Worm (Caenorhabditis elegans): Measurements from ENCODE around the gene cima-1.
A peak's percentile ranks its signal among the peaks of the same experiment; 100 is the strongest.

The cima-1 gene

ce11 chrIV:7654212-7654778, 3.0 kb downstream of the cima-1 start, which contains the start of gene nrde-4 (continued):
- TF ChIP-seq fos-1 (tag; optimal IDR thresholded peaks at IDR 0.05), result no peak
- TF ChIP-seq Y105C5A.15 (GFP tag; IDR thresholded peaks at IDR 0.05), result no peak
- TF ChIP-seq daf-19 (GFP tag; conservative IDR thresholded peaks at IDR 0.05), result no peak
- no peak for TF ChIP-seq Y5F2A.4 (GFP tag; optimal IDR thresholded peaks at IDR 0.05)
- no peak for TF ChIP-seq duxl-1 (tag; optimal IDR thresholded peaks at IDR 0.05; ENCODE audit: poor library complexity)
- no peak for TF ChIP-seq aha-1 (tag)
- TF ChIP-seq pqm-1 (tag; optimal IDR thresholded peaks at IDR 0.05), result peak; percentile 6
- TF ChIP-seq hmg-1.1 (GFP tag; IDR thresholded peaks at IDR 0.05), result 0 out of 2 replicates have a peak, but pooled peaks have one; percentile 32
- TF ChIP-seq dpl-1 (GFP tag; optimal IDR thresholded peaks at IDR 0.05), result peak; percentile 62
- no peak for TF ChIP-seq ceh-32 (tag; optimal IDR thresholded peaks at IDR 0.05; ENCODE audit: poor library complexity)
- TF ChIP-seq pha-4 (GFP tag; IDR thresholded peaks at IDR 0.05), result peak; percentile 35; the same call in 1 of the 2 replicates
- peak; percentile 42 for TF ChIP-seq pha-4 (tag; optimal IDR thresholded peaks at IDR 0.05)
- no peak for TF ChIP-seq lim-7 (GFP tag; IDR thresholded peaks at IDR 0.05)
- TF ChIP-seq lsy-2 (tag; optimal IDR thresholded peaks at IDR 0.05), result peak in 1 of 2 experiments; percentile 74
- TF ChIP-seq ama-1 (optimal IDR thresholded peaks at IDR 0.05), result no peak
- no peak for TF ChIP-seq ztf-7 (tag; optimal IDR thresholded peaks at IDR 0.05)
- TF ChIP-seq hlh-30 (tag; optimal IDR thresholded peaks at IDR 0.05; ENCODE audit: insufficient read depth), result peak; percentile 49
- no peak for TF ChIP-seq set-16 (GFP tag; IDR thresholded peaks at IDR 0.05)
- TF ChIP-seq aly-2 (tag; optimal IDR thresholded peaks at IDR 0.05), result no peak
- no peak for TF ChIP-seq unc-62 (GFP tag; optimal IDR thresholded peaks at IDR 0.05 in 1 of 2)
- TF ChIP-seq unc-62 (tag; optimal IDR thresholded peaks at IDR 0.05), result no peak
- no peak for TF ChIP-seq ztf-11 (tag; optimal IDR thresholded peaks at IDR 0.05)
- TF ChIP-seq dmd-9 (GFP tag; IDR thresholded peaks at IDR 0.05), result no peak
- no peak for TF ChIP-seq F49E8.2 (tag; optimal IDR thresholded peaks at IDR 0.05; ENCODE audit: borderline replicate concordance)
- peak; percentile 24 for TF ChIP-seq mxl-3 (GFP tag; optimal IDR thresholded peaks at IDR 0.05)
- peak; percentile 46 for TF ChIP-seq nhr-11 (tag; optimal IDR thresholded peaks at IDR 0.05)
- no peak for TF ChIP-seq sdz-12 (GFP tag; optimal IDR thresholded peaks at IDR 0.05)
- no peak for TF ChIP-seq ZK546.5 (tag; optimal IDR thresholded peaks at IDR 0.05)
- no peak for TF ChIP-seq tag-97 (GFP tag; IDR thresholded peaks at IDR 0.05)
- TF ChIP-seq hlh-11 (tag; optimal IDR thresholded peaks at IDR 0.05), result peak; percentile 63
- TF ChIP-seq mdt-29 (GFP tag; IDR thresholded peaks at IDR 0.05), result no peak
- TF ChIP-seq php-3 (GFP tag; IDR thresholded peaks at IDR 0.05), result no peak
- TF ChIP-seq daf-16 (GFP tag; optimal IDR thresholded peaks at IDR 0.05), result no peak
- no peak for TF ChIP-seq daf-16 (tag; optimal IDR thresholded peaks at IDR 0.05)
- TF ChIP-seq egl-27 (tag; optimal IDR thresholded peaks at IDR 0.05), result no peak
- TF ChIP-seq arid-1 (GFP tag; conservative IDR thresholded peaks at IDR 0.05), result no peak
- no peak for TF ChIP-seq zag-1 (tag; optimal IDR thresholded peaks at IDR 0.05)
- no peak for TF ChIP-seq ceh-44 (GFP tag; IDR thresholded peaks at IDR 0.05)
- TF ChIP-seq saeg-2 (GFP tag; IDR thresholded peaks at IDR 0.05), result no peak
- peak; percentile 94 for TF ChIP-seq mes-2 (tag; optimal IDR thresholded peaks at IDR 0.05; ENCODE audit: poor library complexity, severe bottlenecking)
- TF ChIP-seq nhr-42 (GFP tag; IDR thresholded peaks at IDR 0.05), result no peak
- TF ChIP-seq ces-1 (GFP tag; optimal IDR thresholded peaks at IDR 0.05), result no peak
- no peak for TF ChIP-seq attf-4 (tag; optimal IDR thresholded peaks at IDR 0.05)
- no peak for TF ChIP-seq mdl-1 (tag; optimal IDR thresholded peaks at IDR 0.05)
- no peak for TF ChIP-seq tra-1 (GFP tag; IDR thresholded peaks at IDR 0.05)
- TF ChIP-seq lin-1 (GFP tag; IDR thresholded peaks at IDR 0.05), result no peak
- no peak; the same call in 1 of the 2 replicates for TF ChIP-seq dmd-6 (GFP tag; IDR thresholded peaks at IDR 0.05)
- TF ChIP-seq zip-11 (GFP tag; IDR thresholded peaks at IDR 0.05), result no peak
- no peak for TF ChIP-seq madf-5 (GFP tag; IDR thresholded peaks at IDR 0.05)
- TF ChIP-seq F44E2.7 (GFP tag; IDR thresholded peaks at IDR 0.05), result no peak
- TF ChIP-seq skn-1 (tag; optimal IDR thresholded peaks at IDR 0.05), result no peak
- TF ChIP-seq D1046.2 (GFP tag; IDR thresholded peaks at IDR 0.05), result no peak
- TF ChIP-seq nhr-76 (tag; optimal IDR thresholded peaks at IDR 0.05), result no peak

All from whole organism, L4 larva.